Worm (Caenorhabditis elegans) whole organism, L4/young adult: ENCODE data around the gene srx-43.

Source experiments
- dao-5 ChIP-seq: sonication (generic microtip); optimal IDR thresholded peaks from 2 replicates; lab custom pipeline; 2016; ENCODE audit warnings: missing genotype, missing genetic modification characterization, moderate library complexity, missing compliant biosample characterization
- him-1 ChIP-seq: sonication (generic microtip); optimal IDR thresholded peaks from 2 replicates; lab custom pipeline; 2016; ENCODE audit warnings: missing genotype, missing genetic modification reagents, missing genetic modification characterization, missing compliant biosample characterization

DNA sequence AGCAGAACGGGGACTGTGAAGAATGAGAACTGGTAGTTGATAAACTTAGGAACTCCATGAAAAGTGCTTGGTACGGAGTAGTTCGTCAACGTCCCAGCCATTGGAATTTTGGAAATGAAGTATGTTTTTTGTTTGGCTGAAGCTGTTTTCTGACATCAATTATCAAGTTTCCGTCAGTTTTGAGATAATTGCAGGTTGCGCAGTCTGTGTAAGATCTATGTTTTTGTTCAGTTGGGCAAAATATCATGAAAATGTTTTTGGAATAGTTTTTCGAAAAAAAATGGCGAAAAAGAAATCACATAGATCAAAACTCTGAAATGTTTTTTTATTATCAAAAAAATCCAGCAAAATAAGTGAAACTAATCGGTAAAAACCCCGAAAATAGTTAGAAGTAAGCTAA lies 42.9 kb upstream of the srx-43 start, which contains the start of gene sru-22:
- no peak for TF ChIP-seq dao-5
- TF ChIP-seq him-1 (tag; lab: Kevin White, UChicago) = no peak
